Fruit fly (Drosophila melanogaster) whole organism: Measurements from ENCODE around the gene dah.

Experiments
- CG8478 ChIP-seq: fragments of >200 bp; optimal IDR thresholded peaks from 2 replicates; lab custom pipeline; 2018; ENCODE audit warnings: inconsistent platforms
- Dll ChIP-seq: fragments of >200 bp; optimal IDR thresholded peaks from 2 replicates; lab custom pipeline; 2017
- EcR ChIP-seq, 2 experiments: fragments of >200 bp; optimal IDR thresholded peaks; 2 replicates each; lab custom pipeline; 2017; ENCODE audit warnings: missing biosample characterization in 2 of 2, missing genetic modification characterization in 2 of 2, missing genetic modification reagents in 2 of 2
- pan ChIP-seq: fragments of >200 bp; optimal IDR thresholded peaks from 2 replicates; lab custom pipeline; 2017
- psq ChIP-seq: fragments of >200 bp; optimal IDR thresholded peaks from 2 replicates; lab custom pipeline; 2017
- usp ChIP-seq: fragments of >200 bp; optimal IDR thresholded peaks from 2 replicates; lab custom pipeline; 2017; ENCODE audit warnings: missing biosample characterization, missing genetic modification characterization, mixed read lengths

The dah gene

DNA sequence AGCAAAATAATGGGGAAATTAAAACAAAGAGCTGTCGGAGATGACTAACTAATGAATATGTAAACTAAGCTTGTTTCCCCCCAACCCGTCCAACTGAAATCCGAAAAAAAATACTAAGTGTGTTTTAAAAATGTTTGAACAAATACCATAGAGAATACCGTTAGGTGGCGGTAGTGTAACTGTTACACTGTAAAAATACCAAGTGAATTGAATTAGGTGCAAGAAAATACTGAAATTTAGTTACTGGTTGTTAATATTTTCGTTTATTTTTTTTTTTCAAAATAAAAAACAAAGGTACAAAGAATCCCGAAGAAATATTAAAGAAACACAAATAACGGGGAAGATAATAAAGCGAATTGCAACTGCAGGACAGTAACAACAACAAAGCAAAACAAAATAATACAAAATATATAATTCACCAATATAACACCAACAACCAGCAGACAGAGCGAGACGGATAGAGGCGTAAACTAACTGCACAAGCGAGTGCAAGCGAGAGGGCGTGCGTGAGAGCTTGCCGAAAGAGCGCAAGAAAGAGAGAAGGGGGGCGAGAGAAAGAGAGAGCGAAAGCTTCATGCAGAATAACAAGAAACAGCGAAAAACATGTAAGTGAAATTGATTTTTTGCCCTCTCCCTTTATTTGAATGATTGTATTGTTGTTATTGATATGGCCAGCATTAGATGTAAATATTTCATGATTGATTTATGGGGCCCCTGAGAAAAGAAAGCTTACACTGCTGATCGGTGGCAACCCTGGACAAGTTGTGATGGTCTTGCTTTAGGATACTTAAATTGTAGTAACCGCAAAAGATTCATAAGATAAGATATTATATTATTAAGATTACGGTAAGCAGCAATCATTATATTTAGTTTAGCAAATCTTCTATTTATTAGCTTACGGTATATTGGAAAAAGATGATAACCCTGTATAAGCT is 21.9 kb upstream of the dah start:
- TF ChIP-seq CG8478 (peak; percentile 49), usp (GFP tag; lab: Kevin White, UChicago) (no peak)

dm6 chrX:15307485-15308138 is 20.5 kb upstream of the dah start:
- TF ChIP-seq pan (lab: Kevin White, UChicago): no peak

DNA sequence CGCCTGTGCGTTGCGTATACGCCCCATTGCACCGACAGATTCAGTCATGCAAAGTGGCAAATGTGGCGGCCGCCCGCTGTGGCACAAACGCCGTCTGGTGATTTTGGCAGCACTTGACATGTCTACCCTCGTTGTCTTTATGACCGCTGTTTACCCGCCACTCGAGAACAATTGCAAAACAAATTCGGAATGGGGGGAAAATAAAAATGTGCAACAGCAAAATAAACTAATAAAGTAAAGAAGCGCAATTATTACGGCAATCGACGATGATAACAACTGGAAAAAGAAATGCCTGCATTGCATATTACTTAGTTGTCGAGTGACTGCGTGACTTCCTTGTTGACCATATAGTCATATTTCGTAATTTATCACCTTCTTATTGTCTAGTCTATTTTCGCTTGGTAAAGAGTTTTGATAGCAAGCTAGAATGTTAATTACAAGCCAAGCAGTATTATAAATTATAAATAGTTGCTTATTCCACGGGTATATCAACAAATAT is 19.6 kb upstream of the dah start:
- no peak for TF ChIP-seq psq

dm6 chrX:15309918-15310317 is 18.2 kb upstream of the dah start:
- no peak for TF ChIP-seq Dll (lab: Kevin White, UChicago)
- no peak for TF ChIP-seq pan (lab: Kevin White, UChicago)
- no peak for TF ChIP-seq EcR (GFP tag; optimal IDR thresholded peaks at IDR 0.05; lab: Kevin White, UChicago)
- TF ChIP-seq usp (GFP tag; lab: Kevin White, UChicago): no peak
- no peak for TF ChIP-seq psq
- no peak for TF ChIP-seq CG8478

DNA sequence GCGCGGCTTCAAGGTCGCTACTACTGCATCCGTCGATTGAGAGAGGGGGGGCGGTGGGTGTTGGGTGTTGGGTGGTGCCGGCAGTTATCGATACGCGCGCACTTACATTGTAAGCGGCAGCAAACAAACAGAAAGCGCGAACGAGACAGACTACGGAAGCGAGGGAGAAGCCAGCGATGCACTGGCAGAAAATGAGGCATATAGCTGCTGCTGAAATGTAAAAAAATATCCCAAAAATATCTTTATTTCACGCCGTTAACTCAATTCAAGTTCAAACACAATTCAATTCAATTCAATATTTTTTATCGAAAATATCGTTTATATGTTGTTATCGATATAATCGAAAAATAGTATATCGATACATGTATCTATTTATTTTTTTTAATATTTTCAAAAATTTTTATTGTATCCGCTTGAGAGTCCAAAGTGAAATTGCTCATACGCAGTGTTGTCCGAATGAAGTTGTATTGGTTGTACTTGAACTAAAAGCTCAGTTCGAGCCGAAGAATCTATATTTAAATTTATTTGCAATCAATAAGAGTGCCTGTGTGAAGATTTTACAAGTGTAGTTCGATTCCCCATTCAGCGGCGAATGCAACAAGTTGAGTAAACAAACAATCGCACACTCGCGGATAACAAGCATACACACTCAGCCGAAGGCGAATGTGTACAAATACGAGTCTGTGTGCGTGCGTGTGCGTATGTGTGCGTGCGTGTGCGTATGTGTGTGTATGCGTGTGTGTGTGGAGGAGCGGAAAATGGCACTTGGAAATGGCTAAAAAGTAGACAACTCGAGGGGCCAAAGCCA is 15.9 kb upstream of the dah start:
- TF ChIP-seq pan (lab: Kevin White, UChicago) (peak; percentile 58), Dll (lab: Kevin White, UChicago) (no peak)

DNA sequence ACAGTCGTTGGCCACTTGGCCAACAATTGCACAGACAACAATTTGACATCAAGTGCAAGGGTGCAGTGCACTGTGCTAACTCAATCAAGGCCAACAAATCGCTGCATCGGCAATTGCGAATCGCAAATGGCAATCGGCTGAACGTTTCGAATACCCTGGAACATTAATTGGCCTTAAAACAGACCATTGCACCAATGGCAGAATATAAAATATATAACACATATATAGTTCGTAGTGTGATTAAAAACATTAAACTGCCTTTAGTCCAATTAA is 15.3 kb upstream of the dah start:
- TF ChIP-seq CG8478 (no peak), Dll (lab: Kevin White, UChicago) (no peak), usp (GFP tag; lab: Kevin White, UChicago) (no peak), EcR (GFP tag; optimal IDR thresholded peaks at IDR 0.05; lab: Kevin White, UChicago) (no peak), pan (lab: Kevin White, UChicago) (no peak), psq (no peak)

DNA sequence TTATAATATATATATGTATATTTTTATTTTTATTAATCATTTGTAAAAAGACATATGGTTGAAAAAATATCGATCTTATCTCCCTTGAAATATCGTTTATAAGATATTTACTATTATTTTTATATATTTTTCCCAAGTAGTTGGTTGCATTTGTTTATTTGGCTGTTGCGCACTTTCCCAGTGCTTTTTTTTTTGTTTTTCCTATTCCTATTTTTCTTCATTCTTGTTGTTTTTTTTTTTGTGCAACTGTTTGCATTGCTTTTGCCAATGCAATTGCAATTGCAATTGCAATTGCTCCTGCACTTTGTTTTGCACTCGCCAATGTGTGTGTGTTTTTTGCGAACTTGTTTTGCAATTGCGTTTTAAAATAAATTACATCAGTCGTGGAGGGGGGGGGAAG is 14.8 kb upstream of the dah start:
- TF ChIP-seq pan (lab: Kevin White, UChicago): no peak

DNA sequence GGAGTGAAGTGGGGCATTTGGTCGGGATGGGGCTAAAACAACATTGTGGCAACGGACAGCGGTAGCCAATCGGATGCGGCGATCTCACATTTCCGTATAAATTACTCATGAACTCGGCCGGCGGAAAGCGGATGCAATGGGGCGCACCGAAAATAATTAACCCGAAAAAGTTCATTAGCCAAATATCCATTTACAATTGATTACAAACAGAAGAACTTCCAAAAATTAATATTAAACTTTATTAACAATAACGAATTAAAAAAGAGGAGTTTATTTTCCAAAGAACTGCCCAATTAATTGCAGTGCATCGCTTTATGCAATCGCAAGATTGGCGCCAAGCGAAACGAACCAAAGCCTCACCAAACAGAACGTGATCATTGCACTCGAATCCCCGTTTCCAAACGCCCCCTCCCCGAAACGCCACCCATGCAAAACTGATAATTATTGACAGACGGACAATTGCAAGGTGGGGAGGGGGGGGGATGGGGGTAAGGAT is 14.3 kb upstream of the dah start:
- no peak for TF ChIP-seq psq
- TF ChIP-seq CG8478: no peak
- no peak for TF ChIP-seq EcR (GFP tag; optimal IDR thresholded peaks at IDR 0.05; lab: Kevin White, UChicago)
- no peak for TF ChIP-seq Dll (lab: Kevin White, UChicago)
- TF ChIP-seq usp (GFP tag; lab: Kevin White, UChicago): no peak
- TF ChIP-seq pan (lab: Kevin White, UChicago): no peak

dm6 chrX:15319290-15319689 is 8.9 kb upstream of the dah start, which contains the start of gene Top1:
Gene Top1 (plus strand): TSS chrX:15319479.
- TF ChIP-seq psq (no peak), usp (GFP tag; lab: Kevin White, UChicago) (no peak), pan (lab: Kevin White, UChicago) (no peak), EcR (GFP tag; optimal IDR thresholded peaks at IDR 0.05; lab: Kevin White, UChicago) (no peak), Dll (lab: Kevin White, UChicago) (no peak), CG8478 (no peak)

DNA sequence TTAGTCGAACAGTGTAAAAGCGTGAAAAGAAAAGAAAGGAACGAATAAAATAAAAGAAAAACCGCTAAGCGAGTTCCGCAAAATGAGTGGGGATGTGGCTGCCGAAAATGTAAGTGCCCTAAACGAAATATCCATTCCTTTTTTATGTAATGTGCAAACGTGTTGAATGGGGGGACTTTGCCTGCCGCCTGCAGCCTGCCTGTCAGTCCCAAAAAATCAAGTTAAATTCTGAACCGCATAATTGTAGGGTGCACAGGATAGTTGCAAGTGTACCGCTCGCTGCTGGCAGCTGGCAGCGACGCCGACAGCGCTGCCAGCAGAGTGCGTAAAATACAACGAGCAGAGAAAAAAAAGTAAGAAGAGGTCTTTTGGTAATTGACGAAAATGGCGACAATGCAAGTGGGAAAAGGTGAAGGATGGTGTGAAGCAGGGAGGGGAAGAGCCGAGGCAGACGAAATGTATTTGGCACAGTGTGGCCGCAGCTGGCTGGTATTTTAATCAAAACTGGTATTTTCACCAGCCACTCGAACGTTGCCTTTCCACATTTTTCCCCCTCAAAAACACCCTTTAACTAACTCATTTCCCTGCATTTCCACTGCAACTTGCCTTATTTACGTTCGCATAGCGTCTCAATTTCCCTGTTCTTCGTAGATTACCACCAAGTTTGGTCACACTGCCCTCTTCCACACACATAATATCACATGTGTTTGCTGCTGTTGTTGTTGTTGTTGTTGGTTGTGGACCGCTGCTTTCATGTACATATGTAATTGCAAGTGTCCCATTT is 8.3 kb upstream of the dah start:
- TF ChIP-seq usp (GFP tag; lab: Kevin White, UChicago): no peak
- no peak for TF ChIP-seq CG8478
- TF ChIP-seq psq: no peak
- no peak for TF ChIP-seq pan (lab: Kevin White, UChicago)
- no peak for TF ChIP-seq Dll (lab: Kevin White, UChicago)
- no peak for TF ChIP-seq EcR (GFP tag; optimal IDR thresholded peaks at IDR 0.05; lab: Kevin White, UChicago)

- TF ChIP-seq CG8478 (no peak), psq (no peak), Dll (lab: Kevin White, UChicago) (no peak), usp (GFP tag; lab: Kevin White, UChicago) (no peak), pan (lab: Kevin White, UChicago) (no peak), EcR (GFP tag; optimal IDR thresholded peaks at IDR 0.05; lab: Kevin White, UChicago) (no peak)
Observed at dm6 chrX:15320522-15320921, 7.6 kb upstream of the dah start.

- TF ChIP-seq EcR (GFP tag; optimal IDR thresholded peaks at IDR 0.05; lab: Kevin White, UChicago): no peak
- no peak for TF ChIP-seq usp (GFP tag; lab: Kevin White, UChicago)
- TF ChIP-seq Dll (lab: Kevin White, UChicago): no peak
- no peak for TF ChIP-seq CG8478
- no peak for TF ChIP-seq psq
Observed at dm6 chrX:15320973-15321372, 7.2 kb upstream of the dah start.
